Fruit fly (Drosophila melanogaster) whole organism, pupa: ENCODE data around the gene flw.

Source experiments
- CG10348 ChIP-seq: fragments of 200-800 bp; sonication (Bioruptor generic); IDR thresholded peaks from 2 replicates; pipeline ENCODE4 v1.3.6; 2022; ENCODE audit warnings: missing biosample characterization, missing genetic modification characterization
- CG12605 ChIP-seq: fragments of 200-800 bp; sonication (Bioruptor generic); IDR thresholded peaks from 2 replicates; pipeline ENCODE4 v1.3.6; 2022; ENCODE audit warnings: missing biosample characterization, missing genetic modification characterization
- CG13204 ChIP-seq: fragments of 200-800 bp; sonication (Bioruptor generic); optimal IDR thresholded peaks from 2 replicates; lab custom pipeline; 2018; ENCODE audit warnings: missing biosample characterization, mild to moderate bottlenecking, missing genetic modification characterization, moderate library complexity
- CG14655 ChIP-seq: fragments of 200-800 bp; sonication (Bioruptor generic); optimal IDR thresholded peaks from 3 replicates; lab custom pipeline; 2017; ENCODE audit warnings: mild to moderate bottlenecking, missing biosample characterization, missing genetic modification reagents, missing genetic modification characterization
- CG15710 ChIP-seq: fragments of 200-800 bp; sonication (Bioruptor generic); optimal IDR thresholded peaks from 2 replicates; lab custom pipeline; 2018; ENCODE audit warnings: missing biosample characterization, mild to moderate bottlenecking, missing genetic modification characterization, moderate library complexity
- CG32121 ChIP-seq: fragments of 200-800 bp; sonication (Bioruptor generic); IDR thresholded peaks from 2 replicates; pipeline ENCODE4 v1.3.6; 2022; ENCODE audit warnings: missing biosample characterization, missing genetic modification characterization
- CG34367 ChIP-seq: fragments of 200-800 bp; sonication (Bioruptor generic); optimal IDR thresholded peaks from 2 replicates; lab custom pipeline; 2018; ENCODE audit warnings: missing biosample characterization, mild to moderate bottlenecking, missing genetic modification characterization
- CG4496 ChIP-seq: fragments of 200-800 bp; sonication (Bioruptor generic); IDR thresholded peaks from 3 replicates; pipeline ENCODE4 v1.3.6; 2022; ENCODE audit warnings: missing biosample characterization, missing genetic modification characterization
- CG8159 ChIP-seq: fragments of 200-800 bp; sonication (Bioruptor generic); optimal IDR thresholded peaks from 3 replicates; lab custom pipeline; 2018; ENCODE audit warnings: missing biosample characterization, mild to moderate bottlenecking, missing genetic modification characterization, moderate library complexity
- CG8301 ChIP-seq: fragments of 200-800 bp; sonication (Bioruptor generic); optimal IDR thresholded peaks from 2 replicates; lab custom pipeline; 2018; ENCODE audit warnings: missing biosample characterization, mild to moderate bottlenecking, missing genetic modification characterization
- CG9948 ChIP-seq: fragments of 200-800 bp; sonication (Bioruptor generic); optimal IDR thresholded peaks from 2 replicates; lab custom pipeline; 2018; ENCODE audit warnings: missing biosample characterization, mild to moderate bottlenecking, missing genetic modification characterization, moderate library complexity
- Ets98B ChIP-seq: fragments of 200-800 bp; sonication (Bioruptor generic); IDR thresholded peaks from 2 replicates; pipeline ENCODE4 v1.3.6; 2022; ENCODE audit warnings: missing biosample characterization, missing genetic modification characterization
- Pif1A ChIP-seq: fragments of 200-800 bp; sonication (Bioruptor generic); optimal IDR thresholded peaks from 3 replicates; lab custom pipeline; 2016; ENCODE audit warnings: missing biosample characterization, missing genetic modification characterization
- Pif1B ChIP-seq: fragments of 200-800 bp; sonication (Bioruptor generic); optimal IDR thresholded peaks from 3 replicates; lab custom pipeline; 2016; ENCODE audit warnings: missing biosample characterization, missing genetic modification characterization
- Snoo ChIP-seq: fragments of 200-800 bp; sonication (Bioruptor generic); optimal IDR thresholded peaks from 3 replicates; lab custom pipeline; 2017; ENCODE audit warnings: missing biosample characterization, mild to moderate bottlenecking, missing genetic modification characterization, inconsistent platforms
- fd96Ca ChIP-seq: fragments of 200-800 bp; sonication (Bioruptor generic); IDR thresholded peaks from 3 replicates; pipeline ENCODE4 v1.3.6; 2022; ENCODE audit warnings: missing biosample characterization, missing genetic modification characterization
- gl ChIP-seq: fragments of 200-800 bp; sonication (Bioruptor generic); optimal IDR thresholded peaks from 2 replicates; lab custom pipeline; 2018; ENCODE audit warnings: missing biosample characterization, mild to moderate bottlenecking, missing genetic modification characterization
- rn ChIP-seq: fragments of 200-800 bp; sonication (Bioruptor generic); IDR thresholded peaks from 2 replicates; pipeline ENCODE4 v1.3.6; 2022; ENCODE audit warnings: missing biosample characterization, missing genetic modification characterization

The flw gene

dm6 chrX:10398959-10399358, 13.2 kb downstream of the flw start:
- no peak for TF ChIP-seq rn

DNA sequence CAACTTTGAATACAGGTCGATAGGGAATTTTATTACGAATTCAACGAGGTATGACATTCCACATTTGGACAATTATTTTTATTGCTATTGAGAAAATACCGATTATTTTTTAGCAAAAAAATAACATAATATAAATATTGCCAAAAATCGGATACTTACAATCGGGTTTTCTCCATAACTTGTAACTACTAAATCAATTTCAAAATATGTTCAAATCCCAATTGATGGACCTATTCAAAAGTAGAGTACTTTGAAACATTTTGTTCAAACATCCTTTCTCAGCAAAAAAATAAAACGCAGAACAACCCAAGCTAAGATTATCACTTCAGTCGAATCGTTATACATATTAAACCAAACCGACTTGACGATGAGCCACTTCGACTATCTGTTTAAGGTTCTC, 31.4 kb downstream of the flw start, which contains the start of gene RabX2:
Gene RabX2, plus strand, starts transcription at position 301 of the 400 bp plus-strand sequence.
- TF ChIP-seq gl (tag; lab: Kevin White, UChicago) = no peak
- no peak for TF ChIP-seq Pif1B (GFP tag; lab: Kevin White, UChicago)
- TF ChIP-seq Snoo (tag; lab: Kevin White, UChicago) = no peak
- TF ChIP-seq CG10348 (GFP tag; lab: Robert Waterston, UW) = no peak
- TF ChIP-seq CG13204 = no peak
- no peak for TF ChIP-seq Pif1A
- no peak for TF ChIP-seq fd96Ca (GFP tag; lab: Robert Waterston, UW)
- no peak for TF ChIP-seq CG8159
- TF ChIP-seq CG12605 (GFP tag; lab: Robert Waterston, UW) = no peak
- no peak for TF ChIP-seq CG8301 (tag; lab: Kevin White, UChicago)
- no peak for TF ChIP-seq CG15710

- TF ChIP-seq CG14655 (no peak), CG9948 (tag; lab: Kevin White, UChicago) (no peak), CG10348 (GFP tag; lab: Robert Waterston, UW) (no peak), CG4496 (GFP tag; lab: Robert Waterston, UW) (no peak), CG8159 (no peak)
Observed at dm6 chrX:10432712-10433111, 47.0 kb downstream of the flw start, which contains the start of gene CG12640. TSS of gene CG12640 (minus strand) at chrX:10432812.

DNA sequence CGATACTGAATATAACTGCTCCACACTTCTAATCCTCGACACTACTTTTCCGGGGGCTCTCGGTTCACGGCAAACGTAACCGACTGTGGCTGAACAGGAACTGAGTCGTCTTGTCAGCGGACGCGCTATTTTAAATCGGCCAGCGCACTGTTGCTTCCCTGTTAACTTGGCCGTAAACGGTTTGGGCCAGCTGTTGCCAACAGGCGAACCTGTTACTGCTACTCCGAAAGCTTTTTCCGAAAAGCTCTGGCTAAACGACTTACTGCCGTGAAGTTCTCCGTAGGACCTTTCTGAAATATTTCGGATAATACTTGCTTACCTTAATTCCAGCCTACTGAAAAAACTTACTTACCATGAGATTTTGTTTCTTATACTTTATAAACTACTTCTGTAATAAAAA, 69.0 kb downstream of the flw start, which contains the start of gene CG32683:
Gene CG32683, minus strand, starts transcription at position 101 of the 400 bp plus-strand sequence.
- TF ChIP-seq CG12605 (GFP tag; lab: Robert Waterston, UW) = no peak
- no peak for TF ChIP-seq CG4496 (GFP tag; lab: Robert Waterston, UW)
- no peak for TF ChIP-seq Snoo (tag; lab: Kevin White, UChicago)
- no peak for TF ChIP-seq CG32121 (GFP tag; lab: Robert Waterston, UW)
- no peak for TF ChIP-seq Ets98B (GFP tag; lab: Robert Waterston, UW)
- no peak for TF ChIP-seq CG14655
- TF ChIP-seq Pif1A = no peak
- no peak for TF ChIP-seq fd96Ca (GFP tag; lab: Robert Waterston, UW)
- TF ChIP-seq CG8159 = no peak
- no peak for TF ChIP-seq rn
- no peak for TF ChIP-seq CG34367 (tag; lab: Kevin White, UChicago)
- TF ChIP-seq Pif1B (GFP tag; lab: Kevin White, UChicago) = no peak
- TF ChIP-seq CG8301 (tag; lab: Kevin White, UChicago) = no peak
- TF ChIP-seq gl (tag; lab: Kevin White, UChicago) = no peak
